Fruit fly (Drosophila melanogaster) whole organism, embryonic: ENCODE data around the gene Nopp140.

Source experiments
- Abd-B ChIP-seq: fragments of 200-800 bp; sonication (Bioruptor generic); optimal IDR thresholded peaks from 2 replicates; lab custom pipeline; 2018; ENCODE audit warnings: missing biosample characterization, mild to moderate bottlenecking, missing genetic modification characterization, moderate library complexity
- Atf6 ChIP-seq: fragments of 200-800 bp; sonication (Bioruptor generic); IDR thresholded peaks from 2 replicates; pipeline ENCODE4 v1.3.6; 2022; ENCODE audit warnings: missing biosample characterization, missing genetic modification characterization
- B-H2 ChIP-seq: fragments of 200-800 bp; sonication (Bioruptor generic); optimal IDR thresholded peaks from 2 replicates; lab custom pipeline; 2018; ENCODE audit warnings: missing biosample characterization, mild to moderate bottlenecking, missing genetic modification characterization
- CG10267 ChIP-seq: fragments of 200-800 bp; sonication (Bioruptor generic); optimal IDR thresholded peaks from 2 replicates; lab custom pipeline; 2018; ENCODE audit warnings: missing biosample characterization, mild to moderate bottlenecking, missing genetic modification characterization, moderate library complexity
- CG10543 ChIP-seq: fragments of 200-800 bp; sonication (Bioruptor generic); optimal IDR thresholded peaks from 3 replicates; lab custom pipeline; 2017; ENCODE audit warnings: missing biosample characterization, mild to moderate bottlenecking, missing genetic modification characterization, moderate library complexity
- CG10959 ChIP-seq: fragments of 200-800 bp; sonication (Bioruptor generic); IDR thresholded peaks from 2 replicates; pipeline ENCODE4 v1.3.6; 2022; ENCODE audit warnings: missing biosample characterization, missing genetic modification characterization
- CG11504 ChIP-seq: fragments of 200-800 bp; sonication (Bioruptor generic); optimal IDR thresholded peaks from 3 replicates; lab custom pipeline; 2019; ENCODE audit warnings: missing biosample characterization, mild to moderate bottlenecking, missing genetic modification characterization, moderate library complexity
- CG12104 ChIP-seq: fragments of 200-800 bp; sonication (Bioruptor generic); optimal IDR thresholded peaks from 3 replicates; lab custom pipeline; 2016; ENCODE audit warnings: missing biosample characterization, missing genetic modification characterization
- CG14014 ChIP-seq: fragments of 200-800 bp; sonication (Bioruptor generic); IDR thresholded peaks from 2 replicates; pipeline ENCODE4 v1.3.6; 2022; ENCODE audit warnings: missing biosample characterization, missing genetic modification characterization
- CG15479 ChIP-seq: fragments of 200-800 bp; sonication (Bioruptor generic); optimal IDR thresholded peaks from 3 replicates; lab custom pipeline; 2019; ENCODE audit warnings: missing biosample characterization, mild to moderate bottlenecking, missing genetic modification characterization, moderate library complexity
- CG18262 ChIP-seq: fragments of 200-800 bp; optimal IDR thresholded peaks from 3 replicates; lab custom pipeline; 2019; ENCODE audit warnings: missing biosample characterization, mild to moderate bottlenecking, missing genetic modification characterization, moderate library complexity
- CG2120 ChIP-seq: fragments of 200-800 bp; sonication (Bioruptor generic); optimal IDR thresholded peaks from 3 replicates; lab custom pipeline; 2016; ENCODE audit warnings: missing biosample characterization, missing genetic modification characterization
- CG30403 ChIP-seq: fragments of 200-800 bp; sonication (Bioruptor generic); optimal IDR thresholded peaks from 3 replicates; lab custom pipeline; 2016; ENCODE audit warnings: missing biosample characterization, missing genetic modification characterization
- CG30431 ChIP-seq: fragments of 200-800 bp; sonication (Bioruptor generic); optimal IDR thresholded peaks from 2 replicates; lab custom pipeline; 2017; ENCODE audit warnings: missing biosample characterization, missing genetic modification characterization
- CG3163 ChIP-seq: fragments of 200-800 bp; sonication (Bioruptor generic); optimal IDR thresholded peaks from 3 replicates; lab custom pipeline; 2016; ENCODE audit warnings: missing biosample characterization, missing genetic modification characterization
- CG5953 ChIP-seq: fragments of 200-800 bp; sonication (Bioruptor generic); IDR thresholded peaks from 2 replicates; pipeline ENCODE4 v1.3.6; 2022; ENCODE audit warnings: missing biosample characterization, missing genetic modification characterization
- CG6854 ChIP-seq: fragments of 200-800 bp; sonication (Bioruptor generic); optimal IDR thresholded peaks from 3 replicates; lab custom pipeline; 2017; ENCODE audit warnings: missing biosample characterization, mild to moderate bottlenecking, missing genetic modification characterization
- CG7372 ChIP-seq: fragments of 200-800 bp; sonication (Bioruptor generic); IDR thresholded peaks from 2 replicates; pipeline ENCODE4 v1.3.6; 2022; ENCODE audit warnings: missing biosample characterization, missing genetic modification characterization
- CG8944 ChIP-seq: fragments of 200-800 bp; sonication (Bioruptor generic); optimal IDR thresholded peaks from 3 replicates; lab custom pipeline; 2016; ENCODE audit warnings: missing biosample characterization, missing genetic modification characterization
- CG9609 ChIP-seq: fragments of 200-800 bp; sonication (Bioruptor generic); optimal IDR thresholded peaks from 3 replicates; lab custom pipeline; 2016; ENCODE audit warnings: missing biosample characterization, missing genetic modification characterization
- Dip2 ChIP-seq: fragments of 200-800 bp; sonication (Bioruptor generic); IDR thresholded peaks from 2 replicates; pipeline ENCODE4 v1.3.6; 2022; ENCODE audit warnings: missing biosample characterization, missing genetic modification characterization
- HLH3B ChIP-seq: fragments of 200-800 bp; sonication (Bioruptor generic); IDR thresholded peaks from 2 replicates; pipeline ENCODE4 v1.3.6; 2022; ENCODE audit warnings: missing biosample characterization, missing genetic modification characterization
- HLH4C ChIP-seq: fragments of 200-800 bp; sonication (Bioruptor generic); IDR thresholded peaks from 3 replicates; pipeline ENCODE4 v1.3.6; 2022; ENCODE audit warnings: missing biosample characterization, missing genetic modification characterization; ENCODE audit not compliant: partially characterized antibody
- MESR4 ChIP-seq: fragments of 200-800 bp; sonication (Bioruptor generic); optimal IDR thresholded peaks from 2 replicates; lab custom pipeline; 2018; ENCODE audit warnings: missing biosample characterization, mild to moderate bottlenecking, missing genetic modification characterization, moderate library complexity
- Rx ChIP-seq: fragments of 200-800 bp; sonication (Bioruptor generic); IDR thresholded peaks from 2 replicates; pipeline ENCODE4 v1.3.6; 2022; ENCODE audit warnings: missing biosample characterization, missing genetic modification characterization
- Side ChIP-seq: fragments of 200-800 bp; sonication (Bioruptor generic); optimal IDR thresholded peaks from 2 replicates; lab custom pipeline; 2016; ENCODE audit warnings: missing biosample characterization, missing genetic modification characterization
- ara ChIP-seq: fragments of 200-800 bp; sonication (Bioruptor generic); IDR thresholded peaks from 2 replicates; pipeline ENCODE4 v1.3.6; 2022; ENCODE audit warnings: missing biosample characterization, missing genetic modification characterization
- az2 ChIP-seq: fragments of 200-800 bp; sonication (Bioruptor generic); optimal IDR thresholded peaks from 3 replicates; lab custom pipeline; 2016; ENCODE audit warnings: missing biosample characterization, missing genetic modification characterization
- caup ChIP-seq: fragments of 200-800 bp; sonication (Bioruptor generic); optimal IDR thresholded peaks from 3 replicates; lab custom pipeline; 2017; ENCODE audit warnings: missing biosample characterization, mild to moderate bottlenecking, missing genetic modification characterization, moderate library complexity; ENCODE audit not compliant: severe bottlenecking
- chn ChIP-seq: fragments of 200-800 bp; sonication (Bioruptor generic); optimal IDR thresholded peaks from 2 replicates; lab custom pipeline; 2016; ENCODE audit warnings: missing biosample characterization, missing genetic modification characterization
- dimm ChIP-seq: fragments of 200-800 bp; sonication (Bioruptor generic); IDR thresholded peaks from 2 replicates; pipeline ENCODE4 v1.3.6; 2022; ENCODE audit warnings: missing biosample characterization, missing genetic modification characterization
- dmrt99B ChIP-seq: fragments of 200-800 bp; sonication (Bioruptor generic); optimal IDR thresholded peaks from 2 replicates; lab custom pipeline; 2018; ENCODE audit warnings: missing biosample characterization, mild to moderate bottlenecking, missing genetic modification characterization, moderate library complexity
- exex ChIP-seq: fragments of 200-800 bp; sonication (Bioruptor generic); optimal IDR thresholded peaks from 4 replicates; lab custom pipeline; 2018; ENCODE audit warnings: missing biosample characterization, mild to moderate bottlenecking, missing genetic modification characterization, moderate library complexity
- hth ChIP-seq: fragments of >200 bp; optimal IDR thresholded peaks from 2 replicates; lab custom pipeline; 2017; ENCODE audit warnings: inconsistent platforms
- ind ChIP-seq: fragments of 200-800 bp; sonication (Bioruptor generic); optimal IDR thresholded peaks from 3 replicates; lab custom pipeline; 2016; ENCODE audit warnings: missing biosample characterization, missing genetic modification characterization
- jing ChIP-seq: fragments of 200-800 bp; sonication (Bioruptor generic); optimal IDR thresholded peaks from 2 replicates; lab custom pipeline; 2018; ENCODE audit warnings: missing biosample characterization, mild to moderate bottlenecking, missing genetic modification characterization
- ken ChIP-seq: fragments of 200-800 bp; sonication (Bioruptor generic); IDR thresholded peaks from 3 replicates; pipeline ENCODE4 v1.3.6; 2022; ENCODE audit warnings: missing biosample characterization, missing genetic modification characterization
- nau ChIP-seq: fragments of 200-800 bp; sonication (Bioruptor generic); optimal IDR thresholded peaks from 3 replicates; lab custom pipeline; 2017; ENCODE audit warnings: missing biosample characterization, mild to moderate bottlenecking, missing genetic modification characterization, missing genetic modification reagents
- onecut ChIP-seq: fragments of 200-800 bp; sonication (Bioruptor generic); IDR thresholded peaks from 2 replicates; pipeline ENCODE4 v1.3.6; 2022; ENCODE audit warnings: missing biosample characterization, missing genetic modification characterization
- pho ChIP-seq: fragments of 200-800 bp; sonication (Bioruptor generic); optimal IDR thresholded peaks from 2 replicates; lab custom pipeline; 2016; ENCODE audit warnings: missing biosample characterization, missing genetic modification characterization
- pnt ChIP-seq: fragments of 200-800 bp; sonication (Bioruptor generic); optimal IDR thresholded peaks from 3 replicates; lab custom pipeline; 2016; ENCODE audit warnings: missing biosample characterization, missing genetic modification characterization
- sna ChIP-seq: fragments of 200-800 bp; sonication (Bioruptor generic); IDR thresholded peaks from 2 replicates; pipeline ENCODE4 v1.3.6; 2022; ENCODE audit warnings: missing biosample characterization, missing genetic modification characterization; ENCODE audit not compliant: partially characterized antibody
- sug ChIP-seq: fragments of 200-800 bp; optimal IDR thresholded peaks from 2 replicates; lab custom pipeline; 2019; ENCODE audit warnings: missing biosample characterization, mild to moderate bottlenecking, missing genetic modification characterization, moderate library complexity
- tx ChIP-seq: fragments of 200-800 bp; sonication (Bioruptor generic); optimal IDR thresholded peaks from 2 replicates; lab custom pipeline; 2016; ENCODE audit warnings: missing biosample characterization, missing genetic modification characterization
- vfl ChIP-seq: fragments of 200-800 bp; sonication (Bioruptor generic); optimal IDR thresholded peaks from 2 replicates; lab custom pipeline; 2016; ENCODE audit warnings: missing biosample characterization, missing genetic modification characterization
- zf30C ChIP-seq: fragments of 200-800 bp; sonication (Bioruptor generic); optimal IDR thresholded peaks from 3 replicates; lab custom pipeline; 2018; ENCODE audit warnings: missing biosample characterization, mild to moderate bottlenecking, missing genetic modification characterization
- zfh2 ChIP-seq: fragments of 200-800 bp; sonication (Bioruptor generic); optimal IDR thresholded peaks from 2 replicates; lab custom pipeline; 2016; ENCODE audit warnings: missing biosample characterization, missing genetic modification characterization

The Nopp140 gene

DNA sequence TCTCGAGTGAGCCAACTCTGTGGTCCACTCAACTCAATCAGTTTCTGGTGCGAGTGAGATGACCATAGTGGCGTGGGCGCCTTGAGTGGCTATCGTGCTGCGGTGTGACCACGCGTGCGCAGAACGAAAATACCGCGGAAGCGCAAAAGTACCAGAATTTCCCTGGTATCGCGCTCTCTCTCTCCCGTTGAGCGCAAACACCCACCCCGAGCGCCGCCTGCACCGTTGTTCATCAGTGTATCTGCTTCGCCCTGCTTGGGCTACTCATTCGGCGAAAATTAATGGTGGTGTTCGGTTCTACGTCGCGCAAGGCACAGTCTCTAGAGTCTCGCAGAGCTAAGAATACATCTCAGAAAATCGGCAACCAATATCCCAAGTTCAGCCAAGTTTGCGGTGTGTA is 46.8 kb downstream of the Nopp140 start (continued):
- TF ChIP-seq chn (GFP tag; lab: Kevin White, UChicago), result peak; percentile 85
- TF ChIP-seq ken, result no peak
- 0 out of 2 replicates have a peak, but pooled peaks have one; percentile 31 for TF ChIP-seq Atf6
- TF ChIP-seq CG30403 (GFP tag; lab: Kevin White, UChicago), result no peak
- TF ChIP-seq ara, result no peak; the same call in 1 of the 2 replicates
- TF ChIP-seq sna (GFP tag; lab: Robert Waterston, UW), result peak; percentile 66; the same call in 1 of the 2 replicates
- no peak for TF ChIP-seq CG7372 (GFP tag; lab: Robert Waterston, UW)
- no peak for TF ChIP-seq az2 (GFP tag; lab: Kevin White, UChicago)
- no peak for TF ChIP-seq hth (lab: Kevin White, UChicago)
- peak; percentile 49; the same call in 1 of the 2 replicates for TF ChIP-seq onecut
- TF ChIP-seq CG6854 (GFP tag; lab: Kevin White, UChicago), result peak; percentile 10
- TF ChIP-seq vfl (GFP tag; lab: Kevin White, UChicago), result no peak
- peak; percentile 50 for TF ChIP-seq CG10543 (GFP tag; lab: Kevin White, UChicago)
- TF ChIP-seq CG18262 (tag; lab: Kevin White, UChicago), result no peak
- TF ChIP-seq Dip2, result no peak
- no peak for TF ChIP-seq tx
- peak; percentile 56 for TF ChIP-seq CG11504
- peak; percentile 68 for TF ChIP-seq HLH4C (GFP tag; lab: Robert Waterston, UW)
- no peak for TF ChIP-seq CG10959 (GFP tag; lab: Robert Waterston, UW)
- TF ChIP-seq CG30431 (GFP tag; lab: Kevin White, UChicago), result no peak
- TF ChIP-seq B-H2 (GFP tag; lab: Kevin White, UChicago), result peak; percentile 25
- peak; percentile 48 for TF ChIP-seq caup (GFP tag; lab: Kevin White, UChicago)
- peak; percentile 11 for TF ChIP-seq MESR4 (GFP tag; lab: Kevin White, UChicago)
- peak; percentile 26 for TF ChIP-seq pho (GFP tag; lab: Kevin White, UChicago)
- TF ChIP-seq CG2120 (GFP tag; lab: Kevin White, UChicago), result peak; percentile 44
- TF ChIP-seq jing (GFP tag; lab: Kevin White, UChicago), result no peak
- peak; percentile 22 for TF ChIP-seq zf30C (GFP tag; lab: Kevin White, UChicago)
- peak; percentile 16 for TF ChIP-seq sug (tag; lab: Kevin White, UChicago)
- no peak for TF ChIP-seq CG8944 (GFP tag; lab: Kevin White, UChicago)
- no peak for TF ChIP-seq zfh2 (GFP tag; lab: Kevin White, UChicago)
- TF ChIP-seq CG10267 (tag; lab: Kevin White, UChicago), result peak; percentile 31
- no peak for TF ChIP-seq dimm (GFP tag; lab: Robert Waterston, UW)
- no peak for TF ChIP-seq CG12104 (GFP tag; lab: Kevin White, UChicago)
- no peak for TF ChIP-seq exex
- TF ChIP-seq CG15479 (GFP tag; lab: Kevin White, UChicago), result peak; percentile 62
- no peak for TF ChIP-seq CG14014 (GFP tag; lab: Robert Waterston, UW)
- TF ChIP-seq ind (GFP tag; lab: Kevin White, UChicago), result no peak
- TF ChIP-seq dmrt99B, result no peak
- no peak for TF ChIP-seq Abd-B (GFP tag; lab: Kevin White, UChicago)
- no peak for TF ChIP-seq Rx (GFP tag; lab: Robert Waterston, UW)
- TF ChIP-seq CG3163 (GFP tag; lab: Kevin White, UChicago), result peak; percentile 27
- no peak for TF ChIP-seq CG5953
- no peak for TF ChIP-seq pnt
- peak; percentile 37 for TF ChIP-seq Side (GFP tag; lab: Kevin White, UChicago)
- no peak for TF ChIP-seq CG9609 (GFP tag; lab: Kevin White, UChicago)
- TF ChIP-seq nau (GFP tag; lab: Kevin White, UChicago), result no peak
- TF ChIP-seq HLH3B (GFP tag; lab: Robert Waterston, UW), result no peak
